Fruit fly (Drosophila melanogaster) whole organism, embryonic: ENCODE measurements around the gene p24-1.

Source experiments
- BEAF-32 ChIP-seq: fragments of 200-800 bp; sonication (Bioruptor generic); optimal IDR thresholded peaks from 3 replicates; lab custom pipeline; 2017; ENCODE audit warnings: missing biosample characterization, missing genetic modification characterization, mild to moderate bottlenecking, moderate library complexity, missing genetic modification reagents
- CG11723 ChIP-seq: fragments of 200-800 bp; sonication (Bioruptor generic); optimal IDR thresholded peaks from 2 replicates; lab custom pipeline; 2017; ENCODE audit warnings: missing biosample characterization, mild to moderate bottlenecking, missing genetic modification characterization
- CG13424 ChIP-seq: fragments of 200-800 bp; sonication (Bioruptor generic); optimal IDR thresholded peaks from 2 replicates; lab custom pipeline; 2019; ENCODE audit warnings: missing biosample characterization, mild to moderate bottlenecking, missing genetic modification characterization, moderate library complexity
- CG13894 ChIP-seq: fragments of 200-800 bp; sonication (Bioruptor generic); optimal IDR thresholded peaks from 3 replicates; lab custom pipeline; 2018; ENCODE audit warnings: missing biosample characterization, mild to moderate bottlenecking, missing genetic modification characterization, moderate library complexity
- CG14050 ChIP-seq: fragments of 200-800 bp; sonication (Bioruptor generic); IDR thresholded peaks from 3 replicates; pipeline ENCODE4 v1.3.6; 2022; ENCODE audit warnings: missing biosample characterization, missing genetic modification characterization
- CG17359 ChIP-seq: fragments of 200-800 bp; sonication (Bioruptor generic); optimal IDR thresholded peaks from 3 replicates; lab custom pipeline; 2018; ENCODE audit warnings: missing biosample characterization, mild to moderate bottlenecking, missing genetic modification characterization, moderate library complexity
- CG2199 ChIP-seq: fragments of 200-800 bp; sonication (Bioruptor generic); IDR thresholded peaks from 3 replicates; pipeline ENCODE4 v1.3.6; 2022; ENCODE audit warnings: missing biosample characterization, missing genetic modification characterization
- CG2889 ChIP-seq: fragments of 200-800 bp; sonication (Bioruptor generic); IDR thresholded peaks from 3 replicates; pipeline ENCODE4 v1.3.6; 2022; ENCODE audit warnings: missing biosample characterization, missing genetic modification characterization
- CG3065 ChIP-seq: fragments of 200-800 bp; sonication (Bioruptor generic); optimal IDR thresholded peaks from 2 replicates; lab custom pipeline; 2016; ENCODE audit warnings: missing biosample characterization, missing genetic modification characterization
- CG32532 ChIP-seq: fragments of 200-800 bp; sonication (Bioruptor generic); IDR thresholded peaks from 2 replicates; pipeline ENCODE4 v1.3.6; 2022; ENCODE audit warnings: missing biosample characterization, missing genetic modification characterization
- CG33557 ChIP-seq: fragments of 200-800 bp; sonication (Bioruptor generic); optimal IDR thresholded peaks from 2 replicates; lab custom pipeline; 2019; ENCODE audit warnings: missing biosample characterization, mild to moderate bottlenecking, missing genetic modification characterization, moderate library complexity
- CG8089 ChIP-seq: fragments of 200-800 bp; sonication (Bioruptor generic); optimal IDR thresholded peaks from 3 replicates; lab custom pipeline; 2016; ENCODE audit warnings: missing biosample characterization, missing genetic modification characterization
- CG8924 ChIP-seq: fragments of 200-800 bp; optimal IDR thresholded peaks from 3 replicates; lab custom pipeline; 2019; ENCODE audit warnings: missing biosample characterization, mild to moderate bottlenecking, missing genetic modification characterization, moderate library complexity
- CG9215 ChIP-seq: fragments of 200-800 bp; sonication (Bioruptor generic); IDR thresholded peaks from 2 replicates; pipeline ENCODE4 v1.3.6; 2022; ENCODE audit warnings: missing biosample characterization, missing genetic modification characterization
- CoRest ChIP-seq: fragments of 200-800 bp; sonication (Bioruptor generic); optimal IDR thresholded peaks from 3 replicates; lab custom pipeline; 2018; ENCODE audit warnings: missing biosample characterization, mild to moderate bottlenecking, missing genetic modification characterization, moderate library complexity
- Deaf1 ChIP-seq: fragments of 200-800 bp; optimal IDR thresholded peaks from 3 replicates; lab custom pipeline; 2019; ENCODE audit warnings: missing biosample characterization, mild to moderate bottlenecking, missing genetic modification characterization, moderate library complexity
- Dll ChIP-seq: fragments of 200-800 bp; sonication (Bioruptor generic); IDR thresholded peaks from 4 replicates; pipeline ENCODE4 v1.3.6; 2022; ENCODE audit warnings: missing biosample characterization, missing genetic modification characterization; ENCODE audit not compliant: partially characterized antibody
- Fer3 ChIP-seq: fragments of 200-800 bp; sonication (Bioruptor generic); optimal IDR thresholded peaks from 2 replicates; lab custom pipeline; 2018; ENCODE audit warnings: missing biosample characterization, mild to moderate bottlenecking, missing genetic modification characterization, moderate library complexity
- H2.0 ChIP-seq: fragments of 200-800 bp; sonication (Bioruptor generic); IDR thresholded peaks from 2 replicates; pipeline ENCODE4 v1.3.6; 2022; ENCODE audit warnings: missing biosample characterization, missing genetic modification characterization
- Hey ChIP-seq: fragments of 200-800 bp; sonication (Bioruptor generic); optimal IDR thresholded peaks from 3 replicates; lab custom pipeline; 2018; ENCODE audit warnings: missing biosample characterization, mild to moderate bottlenecking, missing genetic modification characterization
- Max ChIP-seq: fragments of 200-800 bp; sonication (Bioruptor generic); optimal IDR thresholded peaks from 2 replicates; lab custom pipeline; 2016; ENCODE audit warnings: missing biosample characterization, mild to moderate bottlenecking, missing genetic modification characterization
- Optix ChIP-seq: fragments of 200-800 bp; sonication (Bioruptor generic); IDR thresholded peaks from 3 replicates; pipeline ENCODE4 v1.3.6; 2022; ENCODE audit warnings: missing biosample characterization, missing genetic modification characterization
- Tbp ChIP-seq: fragments of >200 bp; optimal IDR thresholded peaks from 2 replicates; lab custom pipeline; 2018; ENCODE audit warnings: missing biosample characterization, missing genetic modification characterization
- YL-1 ChIP-seq: fragments of 200-800 bp; sonication (Bioruptor generic); optimal IDR thresholded peaks from 3 replicates; lab custom pipeline; 2017; ENCODE audit warnings: missing biosample characterization, mild to moderate bottlenecking, missing genetic modification characterization
- abd-A ChIP-seq: fragments of 200-800 bp; sonication (Bioruptor generic); optimal IDR thresholded peaks from 3 replicates; lab custom pipeline; 2019; ENCODE audit warnings: missing biosample characterization, mild to moderate bottlenecking, missing genetic modification characterization, moderate library complexity
- bbx ChIP-seq: fragments of 200-800 bp; sonication (Bioruptor generic); IDR thresholded peaks from 2 replicates; pipeline ENCODE4 v1.3.6; 2022; ENCODE audit warnings: missing biosample characterization, missing genetic modification characterization; ENCODE audit not compliant: partially characterized antibody
- br ChIP-seq: fragments of >200 bp; optimal IDR thresholded peaks from 2 replicates; lab custom pipeline; 2017
- cg ChIP-seq: fragments of 200-800 bp; sonication (Bioruptor generic); optimal IDR thresholded peaks from 3 replicates; lab custom pipeline; 2019; ENCODE audit warnings: missing biosample characterization, mild to moderate bottlenecking, missing genetic modification characterization, moderate library complexity
- chn ChIP-seq: fragments of 200-800 bp; sonication (Bioruptor generic); optimal IDR thresholded peaks from 2 replicates; lab custom pipeline; 2016; ENCODE audit warnings: missing biosample characterization, missing genetic modification characterization
- croc ChIP-seq: fragments of 200-800 bp; sonication (Bioruptor generic); conservative IDR thresholded peaks from 3 replicates; pipeline ENCODE4 v1.3.6; 2022; ENCODE audit warnings: missing biosample characterization, missing genetic modification characterization
- dmrt11E ChIP-seq: fragments of 200-800 bp; sonication (Bioruptor generic); optimal IDR thresholded peaks from 3 replicates; lab custom pipeline; 2018; ENCODE audit warnings: missing biosample characterization, mild to moderate bottlenecking, missing genetic modification characterization, moderate library complexity
- en ChIP-seq: fragments of 200-800 bp; sonication (Bioruptor generic); optimal IDR thresholded peaks from 2 replicates; lab custom pipeline; 2016; ENCODE audit warnings: missing biosample characterization, missing genetic modification characterization
- esg ChIP-seq: fragments of 200-800 bp; sonication (Bioruptor generic); conservative IDR thresholded peaks from 2 replicates; pipeline ENCODE4 v1.3.6; 2022; ENCODE audit warnings: missing biosample characterization, missing genetic modification characterization
- fd3F ChIP-seq: fragments of 200-800 bp; sonication (Bioruptor generic); optimal IDR thresholded peaks from 2 replicates; lab custom pipeline; 2018; ENCODE audit warnings: missing biosample characterization, mild to moderate bottlenecking, missing genetic modification characterization, moderate library complexity
- gcm ChIP-seq: fragments of 200-800 bp; sonication (Bioruptor generic); optimal IDR thresholded peaks from 2 replicates; lab custom pipeline; 2019; ENCODE audit warnings: missing biosample characterization, mild to moderate bottlenecking, missing genetic modification characterization, moderate library complexity
- kay ChIP-seq: fragments of 200-800 bp; sonication (Bioruptor generic); optimal IDR thresholded peaks from 2 replicates; lab custom pipeline; 2016; ENCODE audit warnings: missing biosample characterization, missing genetic modification characterization
- kni ChIP-seq: fragments of 200-800 bp; sonication (Bioruptor generic); optimal IDR thresholded peaks from 3 replicates; lab custom pipeline; 2017; ENCODE audit warnings: mild to moderate bottlenecking, missing biosample characterization, missing genetic modification reagents, missing genetic modification characterization
- knrl ChIP-seq: fragments of 200-800 bp; sonication (Bioruptor generic); IDR thresholded peaks from 3 replicates; pipeline ENCODE4 v1.3.6; 2022; ENCODE audit warnings: missing biosample characterization, missing genetic modification characterization; ENCODE audit not compliant: partially characterized antibody
- maf-S ChIP-seq: fragments of 200-800 bp; sonication (Bioruptor generic); optimal IDR thresholded peaks from 2 replicates; lab custom pipeline; 2016; ENCODE audit warnings: missing biosample characterization, missing genetic modification characterization
- mirr ChIP-seq: fragments of 200-800 bp; sonication (Bioruptor generic); optimal IDR thresholded peaks from 3 replicates; lab custom pipeline; 2018; ENCODE audit warnings: missing biosample characterization, mild to moderate bottlenecking, missing genetic modification characterization
- otp ChIP-seq: fragments of 200-800 bp; sonication (Bioruptor generic); IDR thresholded peaks from 3 replicates; pipeline ENCODE4, ENCODE4 v1.3.6; 2022; ENCODE audit warnings: missing biosample characterization, missing genetic modification characterization
- sens-2 ChIP-seq: fragments of 200-800 bp; sonication (Bioruptor generic); IDR thresholded peaks from 2 replicates; pipeline ENCODE4 v1.3.6; 2022; ENCODE audit warnings: missing biosample characterization, missing genetic modification characterization
- sima ChIP-seq: fragments of 200-800 bp; sonication (Bioruptor generic); optimal IDR thresholded peaks from 2 replicates; lab custom pipeline; 2016; ENCODE audit warnings: missing biosample characterization, missing genetic modification characterization
- slou ChIP-seq: fragments of 200-800 bp; sonication (Bioruptor generic); optimal IDR thresholded peaks from 3 replicates; lab custom pipeline; 2016; ENCODE audit warnings: missing biosample characterization, missing genetic modification characterization
- stc ChIP-seq: fragments of 200-800 bp; sonication (Bioruptor generic); IDR thresholded peaks from 2 replicates; pipeline ENCODE4 v1.3.6; 2022; ENCODE audit warnings: missing biosample characterization, missing genetic modification characterization
- tio ChIP-seq: fragments of 200-800 bp; sonication (Bioruptor generic); optimal IDR thresholded peaks from 2 replicates; lab custom pipeline; 2017; ENCODE audit warnings: missing biosample characterization, missing genetic modification characterization, inconsistent platforms
- toy ChIP-seq: fragments of 200-800 bp; sonication (Bioruptor generic); IDR thresholded peaks from 2 replicates; pipeline ENCODE4 v1.3.6; 2022; ENCODE audit warnings: missing biosample characterization, missing genetic modification characterization
- vnd ChIP-seq: fragments of 200-800 bp; sonication (Bioruptor generic); IDR thresholded peaks from 3 replicates; pipeline ENCODE4 v1.3.6; 2022; ENCODE audit warnings: missing biosample characterization, missing genetic modification characterization; ENCODE audit not compliant: partially characterized antibody

p24-1 gene

DNA sequence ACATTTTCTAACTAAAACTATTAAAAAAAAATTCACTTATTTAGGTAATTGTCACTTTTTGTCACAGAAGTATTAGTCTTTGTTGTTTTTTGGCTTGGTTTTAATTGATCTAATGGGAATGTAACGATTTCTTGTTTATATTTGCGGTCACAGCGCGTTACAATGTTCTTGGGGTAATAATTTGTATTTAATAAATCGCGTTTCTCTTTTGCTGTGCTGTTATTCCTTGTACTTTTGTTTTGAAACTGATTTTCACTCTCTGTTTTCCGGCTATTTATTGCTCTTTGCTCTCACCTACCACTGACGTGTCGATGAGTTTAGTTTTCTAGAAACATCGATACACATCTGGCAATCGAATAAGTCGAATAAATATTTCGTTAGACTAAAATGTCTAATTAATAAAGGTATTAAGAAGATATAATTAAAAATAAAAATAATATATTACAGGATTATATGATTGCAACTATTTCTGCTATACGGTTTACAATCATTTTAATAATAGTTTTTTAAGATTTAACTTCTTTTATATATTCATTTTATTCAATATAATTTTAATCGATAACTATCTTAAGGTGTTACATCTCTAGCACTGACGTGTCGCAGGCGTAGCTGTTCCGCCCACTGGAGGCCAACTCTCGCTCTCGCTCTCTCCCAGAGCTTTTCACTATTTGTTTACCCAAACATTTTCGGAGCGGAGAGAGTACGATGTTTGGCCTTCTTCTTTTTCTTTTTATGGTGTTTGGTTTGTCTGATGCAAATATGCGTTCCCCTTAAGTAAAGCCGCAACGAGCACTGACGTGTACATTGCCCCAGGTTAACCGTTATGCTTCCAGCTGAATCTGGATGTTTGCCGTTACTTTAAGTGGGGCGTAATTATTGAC lies 45.2 kb downstream of the p24-1 start, which contains the start of gene Hsc70-3 (continued):
- TF ChIP-seq chn (GFP tag; lab: Kevin White, UChicago) = no peak
- TF ChIP-seq CG9215 = no peak
- peak; percentile 11; the same call in 1 of the 2 replicates for TF ChIP-seq stc (GFP tag; lab: Robert Waterston, UW)
- peak; percentile 64; the same call in 1 of the 3 replicates for TF ChIP-seq CG2199 (GFP tag; lab: Robert Waterston, UW)
- TF ChIP-seq Fer3 (tag; lab: Kevin White, UChicago) = peak; percentile 3
- no peak for TF ChIP-seq CG14050 (GFP tag; lab: Robert Waterston, UW)
- TF ChIP-seq Deaf1 = peak; percentile 10
- TF ChIP-seq abd-A (tag; lab: Kevin White, UChicago) = peak; percentile 68
- no peak for TF ChIP-seq sima (GFP tag; lab: Kevin White, UChicago)
- no peak for TF ChIP-seq slou (GFP tag; lab: Kevin White, UChicago)
- TF ChIP-seq br (lab: Kevin White, UChicago) = no peak
- TF ChIP-seq tio (GFP tag; lab: Kevin White, UChicago) = no peak
- TF ChIP-seq cg = no peak
- peak; percentile 67 for TF ChIP-seq kay (GFP tag; lab: Kevin White, UChicago)
- TF ChIP-seq CG32532 (GFP tag; lab: Robert Waterston, UW) = 0 out of 2 replicates have a peak, but pooled peaks have one; percentile 13
- peak; percentile 50 for TF ChIP-seq CoRest
- no peak for TF ChIP-seq sens-2
- TF ChIP-seq kni (GFP tag; lab: Kevin White, UChicago) = peak; percentile 91
- TF ChIP-seq bbx (GFP tag; lab: Robert Waterston, UW) = peak; percentile 35
- TF ChIP-seq Max = no peak
- TF ChIP-seq knrl = peak; percentile 74; the same call in 2 of the 3 replicates
- TF ChIP-seq CG13894 (tag; lab: Kevin White, UChicago) = peak; percentile 33
- TF ChIP-seq CG13424 (tag; lab: Kevin White, UChicago) = peak; percentile 47
- no peak for TF ChIP-seq fd3F (GFP tag; lab: Kevin White, UChicago)
- peak; percentile 45 for TF ChIP-seq mirr
- no peak for TF ChIP-seq esg (GFP tag; lab: Robert Waterston, UW)
- peak; percentile 89 for TF ChIP-seq Dll (GFP tag; lab: Robert Waterston, UW)
- no peak for TF ChIP-seq Tbp (GFP tag; lab: Kevin White, UChicago)
- TF ChIP-seq CG8089 (GFP tag; lab: Kevin White, UChicago) = peak; percentile 34
- no peak for TF ChIP-seq maf-S (GFP tag; lab: Kevin White, UChicago)
- TF ChIP-seq H2.0 (GFP tag; lab: Robert Waterston, UW) = no peak
- no peak for TF ChIP-seq croc
- TF ChIP-seq gcm (GFP tag; lab: Kevin White, UChicago) = peak; percentile 41
- peak; percentile 12 for TF ChIP-seq CG11723 (GFP tag; lab: Kevin White, UChicago)
- TF ChIP-seq toy = no peak
- TF ChIP-seq CG3065 = peak; percentile 49
- TF ChIP-seq en = no peak
- 0 out of 3 replicates have a peak, but pooled peaks have one; percentile 6 for TF ChIP-seq Optix
- TF ChIP-seq YL-1 (GFP tag; lab: Kevin White, UChicago) = peak; percentile 37
- TF ChIP-seq BEAF-32 (GFP tag; lab: Kevin White, UChicago) = peak; percentile 70
- no peak for TF ChIP-seq dmrt11E (tag; lab: Kevin White, UChicago)
- TF ChIP-seq CG33557 (GFP tag; lab: Kevin White, UChicago) = no peak
- peak; percentile 55 for TF ChIP-seq CG8924 (tag; lab: Kevin White, UChicago)
- no peak for TF ChIP-seq CG2889 (GFP tag; lab: Robert Waterston, UW)
- no peak for TF ChIP-seq Hey (tag; lab: Kevin White, UChicago)
- peak; percentile 73; the same call in 1 of the 3 replicates for TF ChIP-seq otp (GFP tag; lab: Robert Waterston, UW)
- TF ChIP-seq vnd (GFP tag; lab: Robert Waterston, UW) = peak; percentile 53; the same call in 2 of the 3 replicates
- peak; percentile 77 for TF ChIP-seq CG17359
